Worm (Caenorhabditis elegans) whole organism, late embryonic: Measurements from ENCODE around the gene oat-1.

Experiments
- C08G9.2 ChIP-seq: sonication (generic microtip); optimal IDR thresholded peaks from 2 replicates; lab custom pipeline; 2016; ENCODE audit warnings: mild to moderate bottlenecking, missing genetic modification characterization, moderate library complexity, missing compliant biosample characterization
- C38D4.7 ChIP-seq: fragments of 200-800 bp; sonication (Bioruptor generic); optimal IDR thresholded peaks from 2 replicates; lab custom pipeline; 2018; ENCODE audit warnings: mild to moderate bottlenecking, missing genetic modification characterization, moderate library complexity, missing compliant biosample characterization
- F13H6.1 ChIP-seq: sonication (generic microtip); optimal IDR thresholded peaks from 2 replicates; lab custom pipeline; 2016; ENCODE audit warnings: missing genetic modification characterization, missing compliant biosample characterization
- ama-1 ChIP-seq: fragments of 150-350 bp; optimal IDR thresholded peaks from 2 replicates; lab custom pipeline; 2014
- ceh-14 ChIP-seq: sonication (generic microtip); optimal IDR thresholded peaks from 2 replicates; lab custom pipeline; 2016; ENCODE audit warnings: missing genotype, missing genetic modification characterization, missing compliant biosample characterization
- ceh-18 ChIP-seq: sonication (generic microtip); optimal IDR thresholded peaks from 2 replicates; lab custom pipeline; 2016; ENCODE audit warnings: missing genetic modification characterization, missing compliant biosample characterization
- ceh-19 ChIP-seq: fragments of 200-800 bp; sonication (Bioruptor generic); optimal IDR thresholded peaks from 2 replicates; lab custom pipeline; 2018; ENCODE audit warnings: mild to moderate bottlenecking, missing genetic modification characterization, missing compliant biosample characterization
- ceh-2 ChIP-seq: sonication (generic microtip); optimal IDR thresholded peaks from 2 replicates; lab custom pipeline; 2016; ENCODE audit warnings: missing genotype, missing genetic modification characterization, missing compliant biosample characterization
- ceh-24 ChIP-seq: sonication (generic microtip); optimal IDR thresholded peaks from 2 replicates; lab custom pipeline; 2016; ENCODE audit warnings: mild to moderate bottlenecking, missing genetic modification characterization, missing compliant biosample characterization
- ceh-31 ChIP-seq: sonication (generic microtip); optimal IDR thresholded peaks from 2 replicates; lab custom pipeline; 2016; ENCODE audit warnings: missing genetic modification characterization, missing compliant biosample characterization
- ceh-34 ChIP-seq: sonication (generic microtip); optimal IDR thresholded peaks from 2 replicates; lab custom pipeline; 2016; ENCODE audit warnings: mild to moderate bottlenecking, missing genetic modification characterization, missing compliant biosample characterization
- ceh-6 ChIP-seq: fragments of 200-800 bp; sonication (Bioruptor generic); optimal IDR thresholded peaks from 2 replicates; lab custom pipeline; 2018; ENCODE audit warnings: mild to moderate bottlenecking, missing genetic modification characterization, missing compliant biosample characterization
- ceh-9 ChIP-seq: sonication (generic microtip); optimal IDR thresholded peaks from 2 replicates; lab custom pipeline; 2016; ENCODE audit warnings: mild to moderate bottlenecking, missing genetic modification characterization, inconsistent platforms, missing compliant biosample characterization
- che-1 ChIP-seq: sonication (generic microtip); optimal IDR thresholded peaks from 2 replicates; lab custom pipeline; 2016; ENCODE audit warnings: mild to moderate bottlenecking, missing genetic modification characterization, missing compliant biosample characterization
- dmd-4 ChIP-seq: sonication (generic microtip); optimal IDR thresholded peaks from 2 replicates; lab custom pipeline; 2016; ENCODE audit warnings: borderline replicate concordance, missing genetic modification characterization, missing compliant biosample characterization
- dve-1 ChIP-seq: sonication (generic microtip); optimal IDR thresholded peaks from 2 replicates; lab custom pipeline; 2017; ENCODE audit warnings: antibody characterized with exemption, mild to moderate bottlenecking, missing genetic modification characterization, missing compliant biosample characterization
- elt-2 ChIP-seq: sonication (generic microtip); optimal IDR thresholded peaks from 2 replicates; lab custom pipeline; 2016; ENCODE audit warnings: missing genetic modification reagents, missing genetic modification characterization, missing compliant biosample characterization
- elt-4 ChIP-seq: sonication (generic microtip); optimal IDR thresholded peaks from 2 replicates; lab custom pipeline; 2016; ENCODE audit warnings: missing genetic modification characterization, missing compliant biosample characterization
- ets-4 ChIP-seq: sonication (generic microtip); optimal IDR thresholded peaks from 2 replicates; lab custom pipeline; 2016; ENCODE audit warnings: missing genetic modification characterization, missing compliant biosample characterization
- eyg-1 ChIP-seq: sonication (generic microtip); optimal IDR thresholded peaks from 2 replicates; lab custom pipeline; 2016; ENCODE audit warnings: missing genotype, missing genetic modification characterization, missing compliant biosample characterization
- fax-1 ChIP-seq: sonication (generic microtip); optimal IDR thresholded peaks from 2 replicates; lab custom pipeline; 2016; ENCODE audit warnings: missing genotype, missing genetic modification characterization, missing compliant biosample characterization
- fkh-6 ChIP-seq: sonication (generic microtip); optimal IDR thresholded peaks from 2 replicates; lab custom pipeline; 2016; ENCODE audit warnings: missing genetic modification characterization, missing compliant biosample characterization
- gmeb-2 ChIP-seq: sonication (generic microtip); optimal IDR thresholded peaks from 2 replicates; lab custom pipeline; 2016; ENCODE audit warnings: missing genetic modification characterization, inconsistent platforms, missing compliant biosample characterization
- hlh-15 ChIP-seq: sonication (generic microtip); optimal IDR thresholded peaks from 2 replicates; lab custom pipeline; 2016; ENCODE audit warnings: missing genetic modification characterization, missing compliant biosample characterization
- hlh-30 ChIP-seq: sonication (generic microtip); optimal IDR thresholded peaks from 2 replicates; lab custom pipeline; 2017; ENCODE audit warnings: antibody characterized with exemption, missing genetic modification characterization, missing compliant biosample characterization; ENCODE audit not compliant: insufficient read depth
- hlh-6 ChIP-seq: sonication (generic microtip); optimal IDR thresholded peaks from 2 replicates; lab custom pipeline; 2016; ENCODE audit warnings: missing genotype, missing genetic modification characterization, missing compliant biosample characterization
- lim-6 ChIP-seq: sonication (generic microtip); optimal IDR thresholded peaks from 2 replicates; lab custom pipeline; 2016; ENCODE audit warnings: missing genetic modification characterization, missing compliant biosample characterization
- madf-2 ChIP-seq: sonication (generic microtip); optimal IDR thresholded peaks from 2 replicates; lab custom pipeline; 2017; ENCODE audit warnings: missing genetic modification characterization, missing compliant biosample characterization
- mec-3 ChIP-seq: sonication (generic microtip); optimal IDR thresholded peaks from 2 replicates; lab custom pipeline; 2016; ENCODE audit warnings: borderline replicate concordance, missing genetic modification characterization, missing compliant biosample characterization
- nhr-232 ChIP-seq: sonication (generic microtip); optimal IDR thresholded peaks from 2 replicates; lab custom pipeline; 2016; ENCODE audit warnings: missing genetic modification characterization, missing compliant biosample characterization
- odd-2 ChIP-seq: sonication (generic microtip); optimal IDR thresholded peaks from 2 replicates; lab custom pipeline; 2017; ENCODE audit warnings: antibody characterized with exemption, mild to moderate bottlenecking, missing genetic modification characterization, missing compliant biosample characterization
- pag-3 ChIP-seq: sonication (generic microtip); optimal IDR thresholded peaks from 2 replicates; lab custom pipeline; 2016; ENCODE audit warnings: missing compliant biosample characterization, missing genetic modification characterization, borderline replicate concordance
- pat-9 ChIP-seq: fragments of 200-800 bp; sonication (Bioruptor generic); optimal IDR thresholded peaks from 2 replicates; lab custom pipeline; 2018; ENCODE audit warnings: mild to moderate bottlenecking, missing genetic modification characterization, moderate library complexity, missing compliant biosample characterization
- pax-1 ChIP-seq: fragments of 150-350 bp; optimal IDR thresholded peaks from 2 replicates; lab custom pipeline; 2014; ENCODE audit warnings: missing biosample characterization, missing genetic modification characterization
- pha-2 ChIP-seq: sonication (generic microtip); optimal IDR thresholded peaks from 2 replicates; lab custom pipeline; 2017; ENCODE audit warnings: mild to moderate bottlenecking, missing genetic modification characterization, missing compliant biosample characterization
- pha-4 ChIP-seq: fragments of 150-350 bp; optimal IDR thresholded peaks from 2 replicates; lab custom pipeline; 2018; ENCODE audit warnings: missing biosample characterization, missing genetic modification reagents, missing genetic modification characterization
- pqm-1 ChIP-seq: sonication (generic microtip); optimal IDR thresholded peaks from 2 replicates; lab custom pipeline; 2016; ENCODE audit warnings: missing genetic modification characterization, missing compliant biosample characterization
- pros-1 ChIP-seq: fragments of 150-350 bp; optimal IDR thresholded peaks from 2 replicates; lab custom pipeline; 2014; ENCODE audit warnings: missing biosample characterization, missing genetic modification reagents, missing genetic modification characterization
- ref-2 ChIP-seq: sonication (generic microtip); optimal IDR thresholded peaks from 2 replicates; lab custom pipeline; 2016; ENCODE audit warnings: missing genetic modification characterization, missing compliant biosample characterization
- rnt-1 ChIP-seq: sonication (generic microtip); optimal IDR thresholded peaks from 2 replicates; lab custom pipeline; 2016; ENCODE audit warnings: missing genetic modification characterization, missing compliant biosample characterization
- sdc-2 ChIP-seq: sonication (generic microtip); optimal IDR thresholded peaks from 2 replicates; lab custom pipeline; 2016; ENCODE audit warnings: missing genotype, missing genetic modification characterization, missing compliant biosample characterization
- sox-2 ChIP-seq: fragments of 200-800 bp; sonication (Bioruptor generic); IDR thresholded peaks from 2 replicates; pipeline ENCODE4 v1.3.6; 2022; ENCODE audit warnings: missing genetic modification reagents, missing genetic modification characterization, missing compliant biosample characterization
- sox-4 ChIP-seq: sonication (generic microtip); optimal IDR thresholded peaks from 2 replicates; lab custom pipeline; 2017; ENCODE audit warnings: mild to moderate bottlenecking, missing genetic modification characterization, inconsistent platforms, missing compliant biosample characterization
- syd-9 ChIP-seq: sonication (generic microtip); optimal IDR thresholded peaks from 2 replicates; lab custom pipeline; 2016; ENCODE audit warnings: mild to moderate bottlenecking, missing genetic modification characterization, moderate library complexity, missing compliant biosample characterization
- tbx-7 ChIP-seq: sonication (generic microtip); optimal IDR thresholded peaks from 2 replicates; lab custom pipeline; 2016; ENCODE audit warnings: missing genotype, missing genetic modification characterization, missing compliant biosample characterization
- unc-3 ChIP-seq, 2 experiments: fragments of 200-800 bp in 1 of 2; sonication (Bioruptor generic) in 1 of 2; sonication (generic microtip) in 1 of 2; conservative IDR thresholded peaks in 1 of 2; optimal IDR thresholded peaks in 1 of 2; 2 replicates each; pipeline versions ENCODE4 v1.3.6 to Lab custom; 2016 to 2022; ENCODE audit warnings: missing compliant biosample characterization in 2 of 2, missing genetic modification characterization in 2 of 2, missing genetic modification reagents in 1 of 2
- unc-42 ChIP-seq: sonication (generic microtip); optimal IDR thresholded peaks from 2 replicates; lab custom pipeline; 2016; ENCODE audit warnings: missing genotype, missing genetic modification characterization, missing compliant biosample characterization
- unc-86 ChIP-seq: sonication (generic microtip); optimal IDR thresholded peaks from 2 replicates; lab custom pipeline; 2016; ENCODE audit warnings: missing genetic modification characterization, missing compliant biosample characterization
- zip-5 ChIP-seq: sonication (generic microtip); optimal IDR thresholded peaks from 2 replicates; lab custom pipeline; 2016; ENCODE audit warnings: missing genetic modification characterization, missing compliant biosample characterization
- ztf-16 ChIP-seq: sonication (generic microtip); optimal IDR thresholded peaks from 2 replicates; lab custom pipeline; 2017; ENCODE audit warnings: missing genetic modification characterization, missing compliant biosample characterization

oat-1 gene

ce11 chrIV:8446904-8447303 lies 25.5 kb downstream of the oat-1 start, which contains the start of gene T01B11.1:
Gene T01B11.1 (plus strand): TSS chrIV:8447204.
- TF ChIP-seq pha-2 (tag; lab: Kevin White, UChicago) (no peak), ceh-19 (GFP tag; lab: Kevin White, UChicago) (no peak), zip-5 (tag; lab: Kevin White, UChicago) (no peak), unc-86 (tag; lab: Kevin White, UChicago) (no peak)

ce11 chrIV:8432709-8433108 lies 39.7 kb downstream of the oat-1 start, which contains the start of the genes T26A8.4 and pdtf-1:
Gene T26A8.4 (minus strand): TSS chrIV:8432893.
Gene pdtf-1 (plus strand): TSS chrIV:8433038.
- TF ChIP-seq ceh-31 (tag; lab: Kevin White, UChicago): peak; percentile 72
- TF ChIP-seq sox-2 (GFP tag; lab: Robert Waterston, UW): no peak
- TF ChIP-seq hlh-15: no peak
- peak; percentile 95 for TF ChIP-seq hlh-30 (tag; lab: Kevin White, UChicago)
- no peak for TF ChIP-seq pag-3
- TF ChIP-seq ceh-34 (tag; lab: Kevin White, UChicago): peak; percentile 70
- TF ChIP-seq mec-3 (tag; lab: Kevin White, UChicago): no peak
- peak; percentile 41 for TF ChIP-seq pat-9
- no peak for TF ChIP-seq sdc-2
- peak; percentile 31 for TF ChIP-seq madf-2
- no peak for TF ChIP-seq pha-4
- TF ChIP-seq odd-2 (tag; lab: Kevin White, UChicago): no peak
- peak; percentile 29 for TF ChIP-seq ets-4 (tag; lab: Kevin White, UChicago)
- no peak for TF ChIP-seq hlh-6 (tag; lab: Kevin White, UChicago)
- no peak for TF ChIP-seq ceh-24 (tag; lab: Kevin White, UChicago)
- peak; percentile 65 for TF ChIP-seq dve-1
- TF ChIP-seq ceh-2 (tag; lab: Kevin White, UChicago): peak; percentile 1
- no peak for TF ChIP-seq nhr-232 (tag; lab: Kevin White, UChicago)
- TF ChIP-seq C38D4.7 (GFP tag; lab: Kevin White, UChicago): no peak
- no peak for TF ChIP-seq elt-4 (tag; lab: Kevin White, UChicago)
- TF ChIP-seq ceh-9 (tag; lab: Kevin White, UChicago): no peak
- peak; percentile 70 for TF ChIP-seq unc-42 (tag; lab: Kevin White, UChicago)
- peak; percentile 92 for TF ChIP-seq ama-1 (lab: Kevin White, UChicago)
- TF ChIP-seq syd-9: peak; percentile 37
- TF ChIP-seq C08G9.2 (tag; lab: Kevin White, UChicago): no peak
- peak; percentile 7 for TF ChIP-seq unc-86 (tag; lab: Kevin White, UChicago)
- no peak for TF ChIP-seq dmd-4
- no peak for TF ChIP-seq zip-5 (tag; lab: Kevin White, UChicago)
- peak; percentile 66 for TF ChIP-seq pros-1 (tag; lab: Kevin White, UChicago)
- no peak for TF ChIP-seq fax-1 (tag; lab: Kevin White, UChicago)
- no peak for TF ChIP-seq pha-2 (tag; lab: Kevin White, UChicago)
- TF ChIP-seq fkh-6 (tag; lab: Kevin White, UChicago): no peak
- no peak for TF ChIP-seq ceh-6
- TF ChIP-seq unc-3 (GFP tag; conservative IDR thresholded peaks at IDR 0.05; lab: Robert Waterston, UW): no peak
- TF ChIP-seq unc-3 (tag; optimal IDR thresholded peaks at IDR 0.05; lab: Kevin White, UChicago): peak; percentile 52
- no peak for TF ChIP-seq sox-4 (tag; lab: Kevin White, UChicago)
- TF ChIP-seq lim-6: no peak
- peak; percentile 52 for TF ChIP-seq elt-2
- TF ChIP-seq ceh-18 (tag; lab: Kevin White, UChicago): peak; percentile 85
- TF ChIP-seq ztf-16 (tag; lab: Kevin White, UChicago): no peak
- TF ChIP-seq ceh-14 (tag; lab: Kevin White, UChicago): no peak
- peak; percentile 91 for TF ChIP-seq ref-2 (tag; lab: Kevin White, UChicago)
- TF ChIP-seq eyg-1 (tag; lab: Kevin White, UChicago): no peak
- TF ChIP-seq rnt-1 (tag; lab: Kevin White, UChicago): peak; percentile 82
- TF ChIP-seq che-1 (tag; lab: Kevin White, UChicago): no peak
- peak; percentile 94 for TF ChIP-seq pax-1 (tag; lab: Kevin White, UChicago)
- no peak for TF ChIP-seq pqm-1
- TF ChIP-seq ceh-19 (GFP tag; lab: Kevin White, UChicago): peak; percentile 45
- TF ChIP-seq gmeb-2 (tag; lab: Kevin White, UChicago): no peak
- no peak for TF ChIP-seq tbx-7 (tag; lab: Kevin White, UChicago)
- no peak for TF ChIP-seq F13H6.1
